Fruit fly (Drosophila melanogaster): ENCODE data around the gene CG4230.

DNA sequence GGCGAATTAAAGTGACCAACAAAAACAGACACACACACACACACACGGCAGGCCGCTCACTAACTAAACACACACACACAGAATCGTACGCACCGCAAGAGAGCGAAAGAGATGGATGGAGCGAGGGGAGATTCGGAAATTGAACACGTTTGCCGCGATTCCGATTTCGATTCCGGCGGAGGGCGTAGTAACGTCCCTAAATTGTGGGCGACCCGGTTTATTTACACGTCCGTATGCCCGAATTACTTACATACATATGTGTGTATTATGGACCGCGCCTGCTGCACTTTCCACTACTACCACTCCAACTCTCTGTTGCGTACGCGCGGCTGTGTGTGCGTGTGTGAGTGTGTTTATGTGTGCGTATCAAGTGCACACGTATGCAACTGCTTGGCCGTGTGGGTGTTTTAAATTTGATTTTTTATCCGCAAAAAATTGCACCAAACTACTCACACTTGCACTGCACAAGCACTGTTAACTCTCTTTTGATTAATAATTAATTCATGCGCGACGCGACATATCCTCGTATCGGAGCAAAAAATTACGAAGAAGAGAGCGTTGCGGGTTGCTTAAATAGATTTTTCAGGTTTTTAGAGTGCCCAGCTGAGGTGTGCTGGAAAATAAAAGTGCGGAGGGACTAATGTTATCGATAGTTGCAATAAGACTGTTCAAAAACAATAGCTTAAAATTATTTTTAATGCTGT is 2.9 kb upstream of the CG4230 start, which contains the start of gene Pgant5:
- peak; percentile 27 for TF ChIP-seq topi (GFP tag; optimal IDR thresholded peaks at IDR 0.05)
- TF ChIP-seq svp (GFP tag), result peak; percentile 70
- no peak for TF ChIP-seq CG4318 (GFP tag; optimal IDR thresholded peaks at IDR 0.05)
- no peak for TF ChIP-seq CG31627 (GFP tag; optimal IDR thresholded peaks at IDR 0.05)
- peak; percentile 9 to 52 for TF ChIP-seq ss (GFP tag; optimal IDR thresholded peaks at IDR 0.05)
- peak; percentile 20 for TF ChIP-seq Eip75B (GFP tag; optimal IDR thresholded peaks at IDR 0.05)
- peak; percentile 40 for TF ChIP-seq CG6808 (GFP tag; optimal IDR thresholded peaks at IDR 0.05)
- TF ChIP-seq Smox (GFP tag; optimal IDR thresholded peaks at IDR 0.05), result no peak
